Worm (Caenorhabditis elegans) whole organism, L4 larva: Measurements from ENCODE around the gene T26C12.1.

Source experiments
- D1046.2 ChIP-seq: fragments of 200-800 bp; sonication (Bioruptor generic); IDR thresholded peaks from 2 replicates; pipeline ENCODE4 v1.3.6; 2022; ENCODE audit warnings: missing genetic modification characterization, missing compliant biosample characterization
- F10B5.3 ChIP-seq: sonication (generic microtip); optimal IDR thresholded peaks from 2 replicates; lab custom pipeline; 2016; ENCODE audit warnings: mild to moderate bottlenecking, missing genetic modification characterization, missing compliant biosample characterization
- F37D6.2 ChIP-seq: sonication (generic microtip); optimal IDR thresholded peaks from 2 replicates; lab custom pipeline; 2016; ENCODE audit warnings: mild to moderate bottlenecking, missing genetic modification characterization, missing compliant biosample characterization
- T26A8.4 ChIP-seq: fragments of 200-800 bp; sonication (Bioruptor generic); IDR thresholded peaks from 2 replicates; pipeline ENCODE4 v1.3.6; 2022; ENCODE audit warnings: missing genetic modification characterization, missing compliant biosample characterization
- aha-1 ChIP-seq: fragments of 150-350 bp; peaks from one replicate; lab custom pipeline; 2014; ENCODE audit warnings: missing biosample characterization, missing genetic modification characterization
- ceh-20 ChIP-seq: fragments of 200-800 bp; sonication (Bioruptor generic); IDR thresholded peaks from 2 replicates; pipeline ENCODE4 v1.3.6; 2022; ENCODE audit warnings: missing genetic modification reagents, missing genetic modification characterization, missing compliant biosample characterization
- ceh-32 ChIP-seq: sonication (generic microtip); optimal IDR thresholded peaks from 2 replicates; lab custom pipeline; 2016; ENCODE audit warnings: mild to moderate bottlenecking, missing genetic modification characterization, missing compliant biosample characterization; ENCODE audit not compliant: poor library complexity
- ceh-82 ChIP-seq: sonication (generic microtip); optimal IDR thresholded peaks from 2 replicates; lab custom pipeline; 2017; ENCODE audit warnings: missing biosample characterization, missing genetic modification characterization
- ces-1 ChIP-seq: fragments of 150-350 bp; sonication (generic microtip); optimal IDR thresholded peaks from 4 replicates; lab custom pipeline; 2014; ENCODE audit warnings: missing biosample characterization, missing genetic modification reagents, missing genetic modification characterization
- daf-8 ChIP-seq: fragments of 200-800 bp; sonication (Bioruptor generic); IDR thresholded peaks from 2 replicates; pipeline ENCODE4 v1.3.6; 2022; ENCODE audit warnings: missing genetic modification characterization, missing compliant biosample characterization
- duxl-1 ChIP-seq: sonication (generic microtip); optimal IDR thresholded peaks from 2 replicates; lab custom pipeline; 2016; ENCODE audit warnings: mild to moderate bottlenecking, missing genetic modification characterization, moderate library complexity, missing compliant biosample characterization; ENCODE audit not compliant: poor library complexity
- dve-1 ChIP-seq: sonication (generic microtip); optimal IDR thresholded peaks from 2 replicates; lab custom pipeline; 2017; ENCODE audit warnings: antibody characterized with exemption, mild to moderate bottlenecking, missing genetic modification characterization, missing compliant biosample characterization; ENCODE audit not compliant: insufficient read depth
- gei-8 ChIP-seq: fragments of 200-800 bp; sonication (Bioruptor generic); optimal IDR thresholded peaks from 2 replicates; lab custom pipeline; 2018; ENCODE audit warnings: mild to moderate bottlenecking, missing genetic modification characterization, missing compliant biosample characterization
- hlh-11 ChIP-seq: fragments of 200-800 bp; sonication (Bioruptor generic); optimal IDR thresholded peaks from 2 replicates; lab custom pipeline; 2018; ENCODE audit warnings: mild to moderate bottlenecking, missing genetic modification characterization, missing compliant biosample characterization
- hlh-30 ChIP-seq: sonication (generic microtip); optimal IDR thresholded peaks from 2 replicates; lab custom pipeline; 2017; ENCODE audit warnings: antibody characterized with exemption, mild to moderate bottlenecking, missing genetic modification characterization, missing compliant biosample characterization; ENCODE audit not compliant: insufficient read depth
- lin-1 ChIP-seq: fragments of 200-800 bp; sonication (Bioruptor generic); IDR thresholded peaks from 2 replicates; pipeline ENCODE4 v1.3.6; 2022; ENCODE audit warnings: missing genetic modification reagents, missing genetic modification characterization, missing compliant biosample characterization
- lin-38 ChIP-seq: fragments of 200-800 bp; sonication (Bioruptor generic); IDR thresholded peaks from 2 replicates; pipeline ENCODE4 v1.3.6; 2022; ENCODE audit warnings: missing genetic modification reagents, missing genetic modification characterization, missing compliant biosample characterization
- lir-3 ChIP-seq: sonication (generic microtip); optimal IDR thresholded peaks from 2 replicates; lab custom pipeline; 2016; ENCODE audit warnings: mild to moderate bottlenecking, missing genetic modification characterization, missing compliant biosample characterization
- lsy-2 ChIP-seq, 2 experiments: fragments of 150-350 bp in 1 of 2; sonication (generic microtip) in 1 of 2; optimal IDR thresholded peaks; 2 replicates each; lab custom pipeline; 2014 to 2017; ENCODE audit warnings: missing biosample characterization in 2 of 2, missing genetic modification characterization in 2 of 2
- madf-5 ChIP-seq, 2 experiments: fragments of 200-800 bp; sonication (Bioruptor generic); IDR thresholded peaks; 2 replicates each; pipeline ENCODE4 v1.3.6; 2022; ENCODE audit warnings: missing compliant biosample characterization in 2 of 2, missing genetic modification characterization in 2 of 2
- mdl-1 ChIP-seq, 2 experiments: fragments of 150-350 bp in 1 of 2; sonication (generic microtip) in 1 of 2; optimal IDR thresholded peaks; 2 replicates each; lab custom pipeline; 2014 to 2017; ENCODE audit warnings: missing biosample characterization in 2 of 2, missing genetic modification characterization in 2 of 2
- mxl-3 ChIP-seq: fragments of 200-800 bp; sonication (Bioruptor generic); optimal IDR thresholded peaks from 2 replicates; lab custom pipeline; 2018; ENCODE audit warnings: mild to moderate bottlenecking, missing genetic modification characterization, missing compliant biosample characterization
- nhr-102 ChIP-seq: sonication (generic microtip); optimal IDR thresholded peaks from 2 replicates; lab custom pipeline; 2016; ENCODE audit warnings: mild to moderate bottlenecking, missing genetic modification characterization, moderate library complexity, missing compliant biosample characterization
- nhr-237 ChIP-seq: sonication (generic microtip); optimal IDR thresholded peaks from 2 replicates; lab custom pipeline; 2017; ENCODE audit warnings: missing biosample characterization, missing genetic modification characterization
- nhr-25 ChIP-seq: sonication (generic microtip); optimal IDR thresholded peaks from 2 replicates; lab custom pipeline; 2017; ENCODE audit warnings: missing genetic modification characterization, mild to moderate bottlenecking, missing compliant biosample characterization, antibody characterized with exemption, moderate library complexity, borderline replicate concordance; ENCODE audit not compliant: insufficient read depth
- nhr-28 ChIP-seq: fragments of 150-350 bp; optimal IDR thresholded peaks from 2 replicates; lab custom pipeline; 2014; ENCODE audit warnings: missing biosample characterization, missing genetic modification characterization
- nhr-42 ChIP-seq: fragments of 200-800 bp; sonication (Bioruptor generic); IDR thresholded peaks from 2 replicates; pipeline ENCODE4 v1.3.6; 2022; ENCODE audit warnings: missing genetic modification characterization, missing compliant biosample characterization
- nhr-48 ChIP-seq: sonication (generic microtip); optimal IDR thresholded peaks from 2 replicates; lab custom pipeline; 2016; ENCODE audit warnings: mild to moderate bottlenecking, missing genetic modification characterization, missing compliant biosample characterization
- nhr-6 ChIP-seq: fragments of 150-350 bp; optimal IDR thresholded peaks from 2 replicates; lab custom pipeline; 2014; ENCODE audit warnings: missing biosample characterization, missing genetic modification characterization
- pha-4 ChIP-seq, 2 experiments: fragments of 150-350 bp in 1 of 2; fragments of 200-800 bp in 1 of 2; sonication (Bioruptor generic) in 1 of 2; IDR thresholded peaks in 1 of 2; optimal IDR thresholded peaks in 1 of 2; 2 replicates each; pipeline versions ENCODE4 v1.3.6 to Lab custom; 2014 to 2022; ENCODE audit warnings: missing genetic modification characterization in 2 of 2, missing genetic modification reagents in 2 of 2, missing biosample characterization in 1 of 2, missing compliant biosample characterization in 1 of 2
- snpc-4 ChIP-seq: fragments of 150-350 bp; optimal IDR thresholded peaks from 2 replicates; lab custom pipeline; 2014; ENCODE audit warnings: missing biosample characterization, missing genetic modification characterization
- tra-1 ChIP-seq: fragments of 200-800 bp; sonication (Bioruptor generic); IDR thresholded peaks from 2 replicates; pipeline ENCODE4 v1.3.6; 2022; ENCODE audit warnings: missing genetic modification reagents, missing genetic modification characterization, missing compliant biosample characterization
- unc-39 ChIP-seq: sonication (generic microtip); optimal IDR thresholded peaks from 2 replicates; lab custom pipeline; 2017; ENCODE audit warnings: missing biosample characterization, missing genetic modification characterization
- vab-7 ChIP-seq: fragments of 200-800 bp; sonication (Bioruptor generic); IDR thresholded peaks from 2 replicates; pipeline ENCODE4 v1.3.6; 2022; ENCODE audit warnings: missing genetic modification reagents, missing genetic modification characterization, missing compliant biosample characterization

The T26C12.1 gene

DNA sequence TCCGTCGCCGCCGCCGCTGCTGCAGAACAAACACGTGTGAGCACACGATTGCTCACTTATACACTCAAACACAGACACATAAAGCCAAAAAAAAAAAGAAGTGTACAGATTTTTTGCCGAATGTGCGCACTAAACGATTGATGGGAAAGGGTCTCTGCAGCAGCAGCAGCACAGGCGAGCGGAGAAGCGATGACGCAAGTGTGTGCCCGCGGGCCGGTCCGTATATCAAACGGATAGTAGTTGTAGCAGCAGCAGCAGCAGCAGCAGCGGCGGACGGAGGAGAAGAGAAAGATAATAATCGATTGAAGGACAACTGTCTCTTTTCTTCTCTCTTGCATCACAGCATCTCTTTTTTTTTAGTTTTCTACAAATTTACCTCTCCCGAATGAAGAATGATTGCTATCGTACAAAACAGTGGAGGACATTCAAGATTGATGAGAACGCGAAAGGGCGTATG is 25.3 kb upstream of the T26C12.1 start (continued):
- TF ChIP-seq gei-8 (GFP tag; lab: Kevin White, UChicago) (no peak), tra-1 (GFP tag; lab: Robert Waterston, UW) (0 out of 2 replicates have a peak, but pooled peaks have one; percentile 35), unc-39 (tag; lab: Kevin White, UChicago) (no peak), nhr-237 (tag; lab: Kevin White, UChicago) (no peak), ceh-20 (GFP tag; lab: Robert Waterston, UW) (no peak; the same call in 1 of the 2 replicates), lin-1 (GFP tag; lab: Robert Waterston, UW) (no peak), daf-8 (no peak), F37D6.2 (tag; lab: Kevin White, UChicago) (no peak), lin-38 (GFP tag; lab: Robert Waterston, UW) (no peak; the same call in 1 of the 2 replicates)

DNA sequence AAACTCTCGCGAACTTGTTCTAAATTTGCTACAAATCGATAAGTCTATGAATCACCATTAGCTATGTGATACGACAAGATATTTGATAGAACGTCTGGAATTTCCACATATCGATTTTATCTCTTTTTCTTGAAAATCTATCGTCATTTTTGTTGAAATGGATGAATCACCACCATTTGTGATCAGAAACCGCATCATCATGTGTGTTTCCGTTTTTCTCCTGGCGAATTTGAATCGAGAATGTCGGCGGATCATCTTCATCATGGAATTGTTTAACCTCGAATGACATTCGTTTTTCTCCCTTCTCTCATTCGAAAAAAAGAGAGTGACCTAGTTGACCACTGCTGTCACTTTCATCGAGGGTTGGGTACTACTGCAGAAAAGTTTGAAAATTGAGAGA is 24.4 kb upstream of the T26C12.1 start:
- peak in 1 of 2 experiments; percentile 47 for TF ChIP-seq mdl-1 (tag; optimal IDR thresholded peaks at IDR 0.05; lab: Kevin White, UChicago)
- peak; percentile 11 for TF ChIP-seq dve-1 (tag; lab: Kevin White, UChicago)
- TF ChIP-seq T26A8.4, result peak; percentile 51
- TF ChIP-seq mxl-3 (GFP tag; lab: Kevin White, UChicago), result peak; percentile 26
- peak; percentile 32 for TF ChIP-seq nhr-25 (tag; lab: Kevin White, UChicago)
- no peak for TF ChIP-seq ceh-32 (tag; lab: Kevin White, UChicago)
- peak; percentile 49 for TF ChIP-seq nhr-28 (tag; lab: Kevin White, UChicago)
- TF ChIP-seq hlh-30 (tag; lab: Kevin White, UChicago), result peak; percentile 49
- TF ChIP-seq lsy-2 (tag; optimal IDR thresholded peaks at IDR 0.05; lab: Kevin White, UChicago), result peak in 1 of 2 experiments; percentile 3
- TF ChIP-seq nhr-42 (GFP tag; lab: Robert Waterston, UW), result no peak
- peak; percentile 25 for TF ChIP-seq nhr-48 (tag; lab: Kevin White, UChicago)
- no peak for TF ChIP-seq D1046.2 (GFP tag; lab: Robert Waterston, UW)
- peak; percentile 37 for TF ChIP-seq nhr-102 (tag; lab: Kevin White, UChicago)
- peak; percentile 49 for TF ChIP-seq duxl-1 (tag; lab: Kevin White, UChicago)
- no peak for TF ChIP-seq madf-5 (GFP tag; IDR thresholded peaks at IDR 0.05; lab: Robert Waterston, UW)
- TF ChIP-seq F10B5.3 (tag; lab: Kevin White, UChicago), result peak; percentile 34
- peak; percentile 47 for TF ChIP-seq hlh-11 (tag; lab: Kevin White, UChicago)

ce11 chrIV:3246873-3247272 is 11.8 kb upstream of the T26C12.1 start:
- peak; percentile 57 for TF ChIP-seq aha-1 (tag; lab: Kevin White, UChicago)
- TF ChIP-seq vab-7 (GFP tag; lab: Robert Waterston, UW), result no peak

- TF ChIP-seq madf-5 (GFP tag; IDR thresholded peaks at IDR 0.05; lab: Robert Waterston, UW) (no peak), snpc-4 (tag; lab: Kevin White, UChicago) (no peak), lsy-2 (tag; optimal IDR thresholded peaks at IDR 0.05; lab: Kevin White, UChicago) (no peak), ceh-82 (no peak), ces-1 (GFP tag; lab: Kevin White, UChicago) (no peak), pha-4 (GFP tag; IDR thresholded peaks at IDR 0.05; lab: Robert Waterston, UW) (no peak), pha-4 (tag; optimal IDR thresholded peaks at IDR 0.05; lab: Kevin White, UChicago) (no peak), nhr-6 (no peak), aha-1 (tag; lab: Kevin White, UChicago) (no peak), lir-3 (tag; lab: Kevin White, UChicago) (no peak)
These were observed 8.7 kb upstream of the T26C12.1 start for ce11 chrIV:3250020-3250419.
